Fruit fly (Drosophila melanogaster): ENCODE results near the gene mri.

The mri gene

dm6 chr3L:246644-247199 is 46.7 kb downstream of the mri start (continued):
- TF ChIP-seq Chrac-16 (GFP tag; optimal IDR thresholded peaks at IDR 0.05) (peak; percentile 27), CG18476 (GFP tag; optimal IDR thresholded peaks at IDR 0.05) (no peak), CG12155 (GFP tag; optimal IDR thresholded peaks at IDR 0.05) (no peak), ERR (GFP tag; optimal IDR thresholded peaks at IDR 0.05) (peak; percentile 24), ftz-f1 (GFP tag; optimal IDR thresholded peaks at IDR 0.05) (peak; percentile 46), Doc2 (GFP tag; IDR thresholded peaks at IDR 0.05) (no peak), CG2202 (tag; optimal IDR thresholded peaks at IDR 0.05) (no peak), Scr (GFP tag; IDR thresholded peaks at IDR 0.05; ENCODE audit: partially characterized antibody) (peak; percentile 61), Pdp1 (GFP tag; optimal IDR thresholded peaks at IDR 0.05) (peak; percentile 29 to 88), CG11456 (GFP tag; IDR thresholded peaks at IDR 0.05) (no peak; the same call in 1 of the 3 replicates), CG4730 (GFP tag; IDR thresholded peaks at IDR 0.05) (no peak), Rx (GFP tag; IDR thresholded peaks at IDR 0.05) (0 out of 2 replicates have a peak, but pooled peaks have one; percentile 3), CG4360 (GFP tag; IDR thresholded peaks at IDR 0.05) (no peak), Mad (GFP tag; optimal IDR thresholded peaks at IDR 0.05) (peak; percentile 9), Fer1 (GFP tag; optimal IDR thresholded peaks at IDR 0.05) (no peak), dimm (GFP tag; IDR thresholded peaks at IDR 0.05) (no peak), tll (GFP tag; optimal IDR thresholded peaks at IDR 0.05) (no peak), CG8089 (GFP tag; optimal IDR thresholded peaks at IDR 0.05) (peak; percentile 1), usp (GFP tag; optimal IDR thresholded peaks at IDR 0.05) (no peak), unc-4 (GFP tag; IDR thresholded peaks at IDR 0.05; ENCODE audit: partially characterized antibody) (peak; percentile 54), CG33557 (GFP tag; optimal IDR thresholded peaks at IDR 0.05) (no peak), scrt (GFP tag; optimal IDR thresholded peaks at IDR 0.05) (no peak), CG12071 (GFP tag; optimal IDR thresholded peaks at IDR 0.05) (no peak), pho (GFP tag; optimal IDR thresholded peaks at IDR 0.05) (peak; percentile 73), CG8478 (optimal IDR thresholded peaks at IDR 0.05) (no peak), bab2 (GFP tag; optimal IDR thresholded peaks at IDR 0.05) (no peak), Opbp (GFP tag; IDR thresholded peaks at IDR 0.05; ENCODE audit: partially characterized antibody) (peak; percentile 69), klu (GFP tag; IDR thresholded peaks at IDR 0.05) (no peak), CG13287 (GFP tag; IDR thresholded peaks at IDR 0.05; ENCODE audit: partially characterized antibody) (peak; percentile 66; the same call in 1 of the 2 replicates), CG32772 (GFP tag; IDR thresholded peaks at IDR 0.05) (no peak), nau (GFP tag; optimal IDR thresholded peaks at IDR 0.05) (no peak), Dfd (GFP tag; optimal IDR thresholded peaks at IDR 0.05) (no peak), mirr (GFP tag; optimal IDR thresholded peaks at IDR 0.05) (no peak), hth (optimal IDR thresholded peaks at IDR 0.05) (no peak), Lpt (GFP tag; optimal IDR thresholded peaks at IDR 0.05) (no peak), CG6683 (GFP tag; optimal IDR thresholded peaks at IDR 0.05) (no peak), caup (GFP tag; optimal IDR thresholded peaks at IDR 0.05; ENCODE audit: severe bottlenecking) (no peak), B-H1 (GFP tag; IDR thresholded peaks at IDR 0.05) (no peak), toy (GFP tag; IDR thresholded peaks at IDR 0.05) (no peak), CG34224 (GFP tag; IDR thresholded peaks at IDR 0.05; ENCODE audit: partially characterized antibody) (no peak; the same call in 2 of the 3 replicates), Dip2 (GFP tag; IDR thresholded peaks at IDR 0.05) (no peak), trh (GFP tag; optimal IDR thresholded peaks at IDR 0.05) (no peak), tin (GFP tag; optimal IDR thresholded peaks at IDR 0.05) (peak; percentile 50), CG2678 (tag; optimal IDR thresholded peaks at IDR 0.05) (no peak), CG15696 (tag; optimal IDR thresholded peaks at IDR 0.05) (no peak), Trl (optimal IDR thresholded peaks at IDR 0.05) (no peak), Trl (GFP tag; optimal IDR thresholded peaks at IDR 0.05) (peak; percentile 50), CG2129 (GFP tag; IDR thresholded peaks at IDR 0.05; ENCODE audit: partially characterized antibody) (no peak), zen2 (GFP tag; IDR thresholded peaks at IDR 0.05; ENCODE audit: partially characterized antibody) (peak; percentile 41; the same call in 2 of the 3 replicates), hkb (optimal IDR thresholded peaks at IDR 0.05) (no peak), hkb (GFP tag; IDR thresholded peaks at IDR 0.05) (peak; percentile 13; the same call in 1 of the 2 replicates)

Data from whole organism, embryonic.